Fruit fly (Drosophila melanogaster) S2 (cell line): ENCODE data around the gene CG31465.

Experiments
- CG8478 ChIP-seq: fragments of >200 bp; optimal IDR thresholded peaks from 2 replicates; lab custom pipeline; 2018
- CTCF ChIP-seq, 2 experiments: fragments of >200 bp; optimal IDR thresholded peaks; 2 replicates each; lab custom pipeline; 2018

dm6 chr3R:21840432-21840831 lies 40.2 kb upstream of the CG31465 start:
- TF ChIP-seq CTCF (optimal IDR thresholded peaks at IDR 0.05; lab: Kevin White, UChicago) (no peak), CG8478 (no peak)
